Worm (Caenorhabditis elegans) whole organism, L1 larva: ENCODE data around the gene pgm-2.

Experiments
- C16A3.4 ChIP-seq: fragments of 150-350 bp; optimal IDR thresholded peaks from 2 replicates; lab custom pipeline; 2014; ENCODE audit warnings: missing biosample characterization, missing genetic modification characterization
- C34B4.2 ChIP-seq: sonication (generic microtip); optimal IDR thresholded peaks from 2 replicates; lab custom pipeline; 2017; ENCODE audit warnings: mild to moderate bottlenecking, missing genetic modification characterization, missing compliant biosample characterization
- F16B12.6 ChIP-seq: fragments of 150-350 bp; optimal IDR thresholded peaks from 2 replicates; lab custom pipeline; 2014; ENCODE audit warnings: missing biosample characterization, missing genetic modification characterization
- Y116A8C.19 ChIP-seq: sonication (generic microtip); optimal IDR thresholded peaks from 2 replicates; lab custom pipeline; 2016; ENCODE audit warnings: missing compliant biosample characterization, missing genetic modification characterization, borderline replicate concordance
- aha-1 ChIP-seq: fragments of 150-350 bp; optimal IDR thresholded peaks from 2 replicates; lab custom pipeline; 2014; ENCODE audit warnings: missing biosample characterization, missing genetic modification characterization
- alr-1 ChIP-seq: fragments of 200-800 bp; sonication (Bioruptor generic); optimal IDR thresholded peaks from 2 replicates; lab custom pipeline; 2018; ENCODE audit warnings: borderline replicate concordance, mild to moderate bottlenecking, missing genetic modification characterization, missing compliant biosample characterization
- aly-2 ChIP-seq: fragments of 150-350 bp; optimal IDR thresholded peaks from 2 replicates; lab custom pipeline; 2014; ENCODE audit warnings: missing biosample characterization, missing genetic modification characterization
- blmp-1 ChIP-seq: fragments of 150-350 bp; optimal IDR thresholded peaks from 2 replicates; lab custom pipeline; 2014; ENCODE audit warnings: missing biosample characterization, missing genetic modification characterization
- ceh-63 ChIP-seq: fragments of 200-800 bp; sonication (Bioruptor generic); optimal IDR thresholded peaks from 2 replicates; lab custom pipeline; 2018; ENCODE audit warnings: mild to moderate bottlenecking, missing genetic modification characterization, missing compliant biosample characterization
- ceh-8 ChIP-seq: fragments of 200-800 bp; sonication (Bioruptor generic); optimal IDR thresholded peaks from 2 replicates; lab custom pipeline; 2018; ENCODE audit warnings: mild to moderate bottlenecking, missing genetic modification characterization, moderate library complexity, missing compliant biosample characterization
- ceh-82 ChIP-seq, 3 experiments: fragments of 150-350 bp in 1 of 3; sonication (generic microtip) in 2 of 3; optimal IDR thresholded peaks; 2 replicates each; lab custom pipeline; 2014 to 2017; ENCODE audit warnings: missing biosample characterization in 3 of 3, missing genetic modification characterization in 3 of 3
- ceh-88 ChIP-seq: fragments of 200-800 bp; sonication (Bioruptor generic); IDR thresholded peaks from 2 replicates; pipeline ENCODE4 v1.3.6; 2022; ENCODE audit warnings: missing genetic modification characterization, missing compliant biosample characterization
- ceh-90 ChIP-seq: sonication (generic microtip); optimal IDR thresholded peaks from 2 replicates; lab custom pipeline; 2016; ENCODE audit warnings: missing genetic modification characterization, missing compliant biosample characterization
- dsc-1 ChIP-seq: sonication (generic microtip); optimal IDR thresholded peaks from 2 replicates; lab custom pipeline; 2016; ENCODE audit warnings: mild to moderate bottlenecking, missing genetic modification characterization, missing compliant biosample characterization
- efl-3 ChIP-seq: fragments of 200-800 bp; sonication (Bioruptor generic); optimal IDR thresholded peaks from 2 replicates; lab custom pipeline; 2018; ENCODE audit warnings: mild to moderate bottlenecking, missing genetic modification characterization, missing compliant biosample characterization
- egl-13 ChIP-seq: sonication (generic microtip); optimal IDR thresholded peaks from 2 replicates; lab custom pipeline; 2016; ENCODE audit warnings: missing genotype, missing genetic modification reagents, missing genetic modification characterization, missing compliant biosample characterization
- egl-27 ChIP-seq, 2 experiments: fragments of 150-350 bp in 1 of 2; sonication (generic microtip); optimal IDR thresholded peaks; 3 replicates each; lab custom pipeline; 2017 to 2018; ENCODE audit warnings: missing biosample characterization in 2 of 2, missing genetic modification characterization in 2 of 2, missing genetic modification reagents in 2 of 2
- elt-2 ChIP-seq: sonication (generic microtip); optimal IDR thresholded peaks from 2 replicates; lab custom pipeline; 2016; ENCODE audit warnings: missing genetic modification characterization, mild to moderate bottlenecking, inconsistent platforms, missing compliant biosample characterization, missing genetic modification reagents
- fkh-10 ChIP-seq: sonication (generic microtip); optimal IDR thresholded peaks from 2 replicates; lab custom pipeline; 2017; ENCODE audit warnings: missing biosample characterization, missing genetic modification reagents, missing genetic modification characterization
- fkh-4 ChIP-seq: sonication (generic microtip); optimal IDR thresholded peaks from 2 replicates; lab custom pipeline; 2016; ENCODE audit warnings: missing compliant biosample characterization, missing genetic modification characterization, borderline replicate concordance
- fkh-8 ChIP-seq: sonication (generic microtip); optimal IDR thresholded peaks from 2 replicates; lab custom pipeline; 2016; ENCODE audit warnings: mild to moderate bottlenecking, missing genetic modification characterization, missing compliant biosample characterization
- fos-1 ChIP-seq: fragments of 150-350 bp; optimal IDR thresholded peaks from 2 replicates; lab custom pipeline; 2014; ENCODE audit warnings: missing biosample characterization, missing genetic modification characterization
- hlh-17 ChIP-seq: fragments of 200-800 bp; sonication (Bioruptor generic); optimal IDR thresholded peaks from 2 replicates; lab custom pipeline; 2018; ENCODE audit warnings: missing genetic modification characterization, mild to moderate bottlenecking, missing compliant biosample characterization, moderate library complexity, borderline replicate concordance
- hlh-4 ChIP-seq: sonication (generic microtip); optimal IDR thresholded peaks from 2 replicates; lab custom pipeline; 2016; ENCODE audit warnings: mild to moderate bottlenecking, missing genetic modification characterization, missing compliant biosample characterization
- hpl-2 ChIP-seq: fragments of 150-350 bp; optimal IDR thresholded peaks from 2 replicates; lab custom pipeline; 2014; ENCODE audit warnings: missing biosample characterization, missing genetic modification reagents, missing genetic modification characterization
- irx-1 ChIP-seq: sonication (generic microtip); optimal IDR thresholded peaks from 2 replicates; lab custom pipeline; 2016; ENCODE audit warnings: missing genetic modification characterization, missing compliant biosample characterization
- lin-13 ChIP-seq: fragments of 150-350 bp; optimal IDR thresholded peaks from 2 replicates; lab custom pipeline; 2014; ENCODE audit warnings: missing biosample characterization, missing genetic modification reagents, missing genetic modification characterization
- lin-14 ChIP-seq: fragments of 200-800 bp; sonication (Bioruptor generic); optimal IDR thresholded peaks from 2 replicates; lab custom pipeline; 2018; ENCODE audit warnings: mild to moderate bottlenecking, missing genetic modification characterization, moderate library complexity, missing compliant biosample characterization
- lin-35 ChIP-seq, 2 experiments: fragments of 150-350 bp; optimal IDR thresholded peaks; 2 replicates each; lab custom pipeline; 2014; ENCODE audit warnings: missing biosample characterization in 2 of 2, missing genetic modification characterization in 2 of 2, missing genetic modification reagents in 2 of 2
- lin-39 ChIP-seq: fragments of 150-350 bp; optimal IDR thresholded peaks from 2 replicates; lab custom pipeline; 2014; ENCODE audit warnings: missing biosample characterization, missing genetic modification reagents, missing genetic modification characterization
- lir-3 ChIP-seq: sonication (generic microtip); optimal IDR thresholded peaks from 2 replicates; lab custom pipeline; 2016; ENCODE audit warnings: mild to moderate bottlenecking, missing genetic modification characterization, moderate library complexity, missing compliant biosample characterization; ENCODE audit not compliant: poor library complexity
- lsy-2 ChIP-seq, 2 experiments: fragments of 150-350 bp; optimal IDR thresholded peaks; 2 replicates each; lab custom pipeline; 2014; ENCODE audit warnings: missing biosample characterization in 2 of 2, missing genetic modification characterization in 2 of 2
- mdl-1 ChIP-seq, 2 experiments: fragments of 150-350 bp; optimal IDR thresholded peaks; 2 replicates each; lab custom pipeline; 2014 to 2017; ENCODE audit warnings: missing biosample characterization in 2 of 2, missing genetic modification characterization in 2 of 2, inconsistent platforms in 1 of 2
- mef-2 ChIP-seq: fragments of 150-350 bp; optimal IDR thresholded peaks from 2 replicates; lab custom pipeline; 2014; ENCODE audit warnings: missing biosample characterization, missing genetic modification characterization
- nhr-19 ChIP-seq: fragments of 200-800 bp; sonication (Bioruptor generic); conservative IDR thresholded peaks from 2 replicates; pipeline ENCODE4 v1.3.6; 2022; ENCODE audit warnings: missing genetic modification characterization, missing compliant biosample characterization
- nhr-20 ChIP-seq: sonication (generic microtip); optimal IDR thresholded peaks from 2 replicates; lab custom pipeline; 2016; ENCODE audit warnings: mild to moderate bottlenecking, missing genetic modification characterization, missing compliant biosample characterization
- nhr-237 ChIP-seq: fragments of 150-350 bp; optimal IDR thresholded peaks from 2 replicates; lab custom pipeline; 2014; ENCODE audit warnings: missing biosample characterization, missing genetic modification characterization
- nhr-84 ChIP-seq: sonication (generic microtip); optimal IDR thresholded peaks from 2 replicates; lab custom pipeline; 2017; ENCODE audit warnings: missing biosample characterization, missing genetic modification characterization
- nhr-85 ChIP-seq: sonication (generic microtip); peaks from one replicate; lab custom pipeline; 2016; ENCODE audit warnings: missing genetic modification characterization, inconsistent platforms, missing compliant biosample characterization
- pag-3 ChIP-seq: sonication (generic microtip); optimal IDR thresholded peaks from 2 replicates; lab custom pipeline; 2017; ENCODE audit warnings: missing genetic modification characterization, mild to moderate bottlenecking, missing compliant biosample characterization, antibody characterized with exemption, borderline replicate concordance; ENCODE audit not compliant: insufficient read depth
- pax-3 ChIP-seq: fragments of 200-800 bp; sonication (Bioruptor generic); optimal IDR thresholded peaks from 2 replicates; lab custom pipeline; 2018; ENCODE audit warnings: mild to moderate bottlenecking, missing genetic modification characterization, moderate library complexity, missing compliant biosample characterization
- rnt-1 ChIP-seq: sonication (generic microtip); optimal IDR thresholded peaks from 2 replicates; lab custom pipeline; 2016; ENCODE audit warnings: mild to moderate bottlenecking, missing genetic modification characterization, moderate library complexity, missing compliant biosample characterization
- skn-1 ChIP-seq: fragments of 150-350 bp; optimal IDR thresholded peaks from 2 replicates; lab custom pipeline; 2014; ENCODE audit warnings: missing biosample characterization, missing genetic modification characterization
- snu-23 ChIP-seq: sonication (generic microtip); optimal IDR thresholded peaks from 2 replicates; lab custom pipeline; 2016; ENCODE audit warnings: missing genetic modification characterization, missing compliant biosample characterization
- sox-4 ChIP-seq: sonication (generic microtip); optimal IDR thresholded peaks from 2 replicates; lab custom pipeline; 2016; ENCODE audit warnings: missing genetic modification characterization, missing compliant biosample characterization
- tbx-2 ChIP-seq: sonication (generic microtip); optimal IDR thresholded peaks from 2 replicates; lab custom pipeline; 2016; ENCODE audit warnings: missing genetic modification characterization, missing compliant biosample characterization
- tlp-1 ChIP-seq: fragments of 150-350 bp; optimal IDR thresholded peaks from 2 replicates; lab custom pipeline; 2014; ENCODE audit warnings: missing biosample characterization, missing genetic modification characterization
- unc-62 ChIP-seq: fragments of 150-350 bp; optimal IDR thresholded peaks from 2 replicates; lab custom pipeline; 2014; ENCODE audit warnings: missing biosample characterization, missing genetic modification reagents, missing genetic modification characterization
- unc-86 ChIP-seq: sonication (generic microtip); optimal IDR thresholded peaks from 2 replicates; lab custom pipeline; 2016; ENCODE audit warnings: missing genetic modification characterization, missing compliant biosample characterization
- unc-98 ChIP-seq: fragments of 200-800 bp; sonication (Bioruptor generic); IDR thresholded peaks from 2 replicates; pipeline ENCODE4 v1.3.6; 2022; ENCODE audit warnings: missing genetic modification characterization, missing compliant biosample characterization
- vab-15 ChIP-seq: sonication (generic microtip); optimal IDR thresholded peaks from 2 replicates; lab custom pipeline; 2017; ENCODE audit warnings: missing genotype, mild to moderate bottlenecking, missing genetic modification characterization, missing compliant biosample characterization
- zag-1 ChIP-seq: fragments of 150-350 bp; optimal IDR thresholded peaks from 2 replicates; lab custom pipeline; 2014; ENCODE audit warnings: missing biosample characterization, missing genetic modification characterization

The pgm-2 gene

DNA sequence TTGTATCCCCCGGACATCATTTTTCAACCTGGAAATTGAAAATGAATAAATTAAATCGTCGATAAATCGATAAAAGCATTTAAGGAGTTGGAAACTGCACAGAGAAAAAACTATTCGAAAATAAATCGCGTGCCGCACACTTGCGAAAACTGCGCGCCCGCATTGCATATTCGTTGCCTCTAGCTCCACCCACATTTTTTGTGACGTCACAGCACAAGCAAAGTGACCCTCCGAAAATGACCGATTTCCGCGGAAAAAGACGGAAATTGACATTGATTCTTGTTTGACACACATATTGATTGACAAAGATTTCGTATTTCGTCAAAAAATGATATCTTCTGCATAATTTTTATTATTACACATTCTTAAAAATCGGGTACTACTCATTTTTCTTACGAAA, 30.3 kb upstream of the pgm-2 start, which contains the start of gene cpf-2 (continued):
- TF ChIP-seq ceh-63 (no peak), lir-3 (tag; lab: Kevin White, UChicago) (peak; percentile 72), hlh-17 (no peak), zag-1 (tag; lab: Kevin White, UChicago) (no peak), mef-2 (tag; lab: Kevin White, UChicago) (no peak), lin-35 (GFP tag; optimal IDR thresholded peaks at IDR 0.05; lab: Kevin White, UChicago) (peak; percentile 69 to 77), vab-15 (tag; lab: Kevin White, UChicago) (peak; percentile 46), sox-4 (peak; percentile 42), hlh-4 (no peak), tlp-1 (tag; lab: Kevin White, UChicago) (no peak), Y116A8C.19 (tag; lab: Kevin White, UChicago) (no peak), efl-3 (no peak), rnt-1 (tag; lab: Kevin White, UChicago) (peak; percentile 92), nhr-85 (tag; lab: Kevin White, UChicago) (peak; percentile 91), ceh-82 (tag; optimal IDR thresholded peaks at IDR 0.05; lab: Kevin White, UChicago) (peak; percentile 61 to 83 (median 69)), blmp-1 (tag; lab: Kevin White, UChicago) (peak; percentile 62), ceh-88 (GFP tag; lab: Robert Waterston, UW) (peak; percentile 27; the same call in 1 of the 2 replicates), elt-2 (peak; percentile 42), egl-27 (tag; optimal IDR thresholded peaks at IDR 0.05; lab: Kevin White, UChicago) (no peak), fos-1 (tag; lab: Kevin White, UChicago) (no peak), C34B4.2 (tag; lab: Kevin White, UChicago) (no peak), dsc-1 (peak; percentile 86), fkh-10 (GFP tag; lab: Kevin White, UChicago) (peak; percentile 30), fkh-8 (peak; percentile 80), unc-62 (GFP tag; lab: Kevin White, UChicago) (no peak), C16A3.4 (tag; lab: Kevin White, UChicago) (peak; percentile 77), lin-14 (GFP tag; lab: Kevin White, UChicago) (peak; percentile 74), nhr-20 (peak; percentile 81), lin-13 (GFP tag; lab: Kevin White, UChicago) (peak; percentile 66), lsy-2 (tag; optimal IDR thresholded peaks at IDR 0.05; lab: Kevin White, UChicago) (peak; percentile 80), aha-1 (tag; lab: Kevin White, UChicago) (no peak)

DNA sequence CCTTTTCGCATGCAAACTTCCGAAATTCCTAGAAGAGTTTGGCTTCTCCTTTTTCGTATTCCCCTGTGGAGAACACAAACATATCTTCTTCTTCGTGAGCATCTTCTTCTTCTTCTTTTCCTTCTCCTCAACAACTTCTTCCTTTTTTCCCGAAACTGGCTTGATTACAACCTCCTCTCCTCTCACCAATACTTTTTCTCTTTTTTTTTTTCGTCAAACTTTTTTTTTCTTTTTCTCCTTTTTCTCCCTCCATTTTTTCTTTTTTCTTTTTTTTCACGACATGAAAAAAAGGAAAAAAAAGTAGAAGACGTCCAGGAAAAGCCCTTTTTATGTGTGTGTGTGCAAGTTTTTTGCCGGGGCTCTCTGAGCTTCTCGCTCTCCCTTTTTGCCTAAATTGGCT, 28.3 kb upstream of the pgm-2 start:
- TF ChIP-seq unc-98 (GFP tag; lab: Robert Waterston, UW) (no peak), ceh-8 (GFP tag; lab: Kevin White, UChicago) (no peak), aly-2 (tag; lab: Kevin White, UChicago) (no peak), sox-4 (no peak), egl-13 (tag; lab: Kevin White, UChicago) (no peak), mdl-1 (tag; optimal IDR thresholded peaks at IDR 0.05; lab: Kevin White, UChicago) (no peak), rnt-1 (tag; lab: Kevin White, UChicago) (no peak), tbx-2 (no peak), hlh-4 (no peak), snu-23 (GFP tag; lab: Kevin White, UChicago) (no peak), hpl-2 (GFP tag; lab: Kevin White, UChicago) (no peak), C34B4.2 (tag; lab: Kevin White, UChicago) (no peak), nhr-19 (GFP tag; lab: Robert Waterston, UW) (no peak), alr-1 (no peak), lin-39 (tag; lab: Kevin White, UChicago) (no peak), ceh-63 (no peak), pax-3 (tag; lab: Kevin White, UChicago) (no peak), irx-1 (peak; percentile 1), unc-86 (tag; lab: Kevin White, UChicago) (no peak), ceh-90 (tag; lab: Kevin White, UChicago) (no peak), lin-35 (GFP tag; optimal IDR thresholded peaks at IDR 0.05; lab: Kevin White, UChicago) (no peak), nhr-84 (no peak), F16B12.6 (tag; lab: Kevin White, UChicago) (no peak), nhr-237 (tag; lab: Kevin White, UChicago) (no peak), fkh-4 (tag; lab: Kevin White, UChicago) (no peak), skn-1 (tag; lab: Kevin White, UChicago) (no peak), pag-3 (tag; lab: Kevin White, UChicago) (no peak)
